Fruit fly (Drosophila melanogaster): ENCODE measurements around the gene alpha-Man-IIa.

The alpha-Man-IIa gene

DNA sequence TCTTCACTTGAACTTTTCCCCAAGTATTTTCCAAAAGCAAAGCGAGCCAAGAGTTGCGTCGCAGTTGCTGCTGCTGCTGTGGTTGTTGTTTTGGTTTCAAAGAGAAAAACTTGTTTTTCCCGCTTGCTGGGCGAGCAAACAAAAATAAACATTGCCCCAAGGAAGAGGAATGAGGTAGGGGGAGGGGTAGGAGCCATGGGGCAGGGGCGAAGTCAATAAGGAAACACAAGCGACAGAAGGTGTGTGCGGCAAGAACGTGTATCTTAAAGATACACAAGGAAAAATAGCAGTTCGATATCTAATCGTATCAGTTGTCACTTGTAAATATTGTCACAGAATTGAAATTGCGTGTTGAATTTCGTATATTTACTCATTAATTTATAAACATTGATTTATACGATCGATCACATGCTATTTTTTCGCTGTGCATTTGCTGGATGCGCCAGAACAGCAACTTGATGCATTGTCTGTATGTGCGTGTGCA, 18.8 kb upstream of the alpha-Man-IIa start (continued):
- peak; percentile 54 for TF ChIP-seq CG11723 (GFP tag; optimal IDR thresholded peaks at IDR 0.05)
- peak; percentile 50 for TF ChIP-seq zen (tag; optimal IDR thresholded peaks at IDR 0.05)
- peak; percentile 36 for TF ChIP-seq jumu (GFP tag; optimal IDR thresholded peaks at IDR 0.05)
- TF ChIP-seq CG34224 (GFP tag; IDR thresholded peaks at IDR 0.05; ENCODE audit: partially characterized antibody): no peak
- TF ChIP-seq sd (tag; optimal IDR thresholded peaks at IDR 0.05): peak; percentile 52
- peak; percentile 78 for TF ChIP-seq caup (GFP tag; optimal IDR thresholded peaks at IDR 0.05; ENCODE audit: severe bottlenecking)
- peak; percentile 14 for TF ChIP-seq CG4617 (GFP tag; optimal IDR thresholded peaks at IDR 0.05; ENCODE audit: borderline replicate concordance)
- peak; percentile 64 for TF ChIP-seq Ptx1 (GFP tag; IDR thresholded peaks at IDR 0.05)
- no peak for TF ChIP-seq emc (GFP tag; optimal IDR thresholded peaks at IDR 0.05)
- no peak for TF ChIP-seq CG7271 (tag; optimal IDR thresholded peaks at IDR 0.05)
- no peak for TF ChIP-seq D (optimal IDR thresholded peaks at IDR 0.05)
- TF ChIP-seq D (GFP tag; optimal IDR thresholded peaks at IDR 0.05): peak; percentile 80
- TF ChIP-seq az2 (GFP tag; optimal IDR thresholded peaks at IDR 0.05): peak; percentile 70
- no peak for TF ChIP-seq Doc3 (GFP tag; IDR thresholded peaks at IDR 0.05; ENCODE audit: partially characterized antibody)
- TF ChIP-seq CG5953 (GFP tag; IDR thresholded peaks at IDR 0.05): peak; percentile 41; the same call in 1 of the 2 replicates
- TF ChIP-seq CG11398 (GFP tag; optimal IDR thresholded peaks at IDR 0.05): peak; percentile 7
- TF ChIP-seq gfzf (GFP tag; optimal IDR thresholded peaks at IDR 0.05): no peak
- peak; percentile 33; the same call in 1 of the 2 replicates for TF ChIP-seq esg (GFP tag; conservative IDR thresholded peaks at IDR 0.05)
- peak; percentile 59 for TF ChIP-seq Sox102F (GFP tag; optimal IDR thresholded peaks at IDR 0.05)
- no peak for TF ChIP-seq BEAF-32 (GFP tag; optimal IDR thresholded peaks at IDR 0.05)
- peak; percentile 89 for TF ChIP-seq fd64A (GFP tag; optimal IDR thresholded peaks at IDR 0.05)
- no peak for TF ChIP-seq CG32767 (GFP tag; IDR thresholded peaks at IDR 0.05)
- peak; percentile 66; the same call in 1 of the 2 replicates for TF ChIP-seq Awh (GFP tag; IDR thresholded peaks at IDR 0.05)
- peak; percentile 8 for TF ChIP-seq CG6683 (GFP tag; optimal IDR thresholded peaks at IDR 0.05)
- no peak for TF ChIP-seq Lim3 (GFP tag; IDR thresholded peaks at IDR 0.05)
- peak; percentile 84 for TF ChIP-seq lab (GFP tag; optimal IDR thresholded peaks at IDR 0.05)
- TF ChIP-seq Dfd (GFP tag; optimal IDR thresholded peaks at IDR 0.05): no peak
- peak; percentile 85 for TF ChIP-seq CG6813 (GFP tag; optimal IDR thresholded peaks at IDR 0.05)
- 0 out of 2 replicates have a peak, but pooled peaks have one; percentile 23 for TF ChIP-seq aop (GFP tag; IDR thresholded peaks at IDR 0.05)
- peak; percentile 87 for TF ChIP-seq CG18262 (tag; optimal IDR thresholded peaks at IDR 0.05)
- no peak for TF ChIP-seq Jarid2 (GFP tag; optimal IDR thresholded peaks at IDR 0.05)
- peak; percentile 71 for TF ChIP-seq CG13424 (tag; optimal IDR thresholded peaks at IDR 0.05)
- TF ChIP-seq Gug (GFP tag; IDR thresholded peaks at IDR 0.05): peak; percentile 39; the same call in 1 of the 4 replicates
- TF ChIP-seq CG10366 (GFP tag; IDR thresholded peaks at IDR 0.05): peak; percentile 39
- TF ChIP-seq CG17328 (GFP tag; IDR thresholded peaks at IDR 0.05): peak; percentile 76
- TF ChIP-seq cas (GFP tag; IDR thresholded peaks at IDR 0.05): no peak
- peak in 1 of 2 experiments; percentile 25 for TF ChIP-seq Hr78 (GFP tag; optimal IDR thresholded peaks at IDR 0.05)
- peak; percentile 43 for TF ChIP-seq CG8281 (tag; optimal IDR thresholded peaks at IDR 0.05)
- peak; percentile 58 for TF ChIP-seq CG4820 (GFP tag; optimal IDR thresholded peaks at IDR 0.05)
- TF ChIP-seq Sox100B (GFP tag; optimal IDR thresholded peaks at IDR 0.05): peak; percentile 66
- TF ChIP-seq tup (GFP tag; optimal IDR thresholded peaks at IDR 0.05): peak; percentile 44
- peak; percentile 83 for TF ChIP-seq BtbVII (GFP tag; optimal IDR thresholded peaks at IDR 0.05)
- TF ChIP-seq danr (GFP tag; IDR thresholded peaks at IDR 0.05): no peak
- TF ChIP-seq sna (GFP tag; IDR thresholded peaks at IDR 0.05; ENCODE audit: partially characterized antibody): no peak
- peak; percentile 39 for TF ChIP-seq CG8290 (GFP tag; optimal IDR thresholded peaks at IDR 0.05)
- TF ChIP-seq CG8290 (tag; optimal IDR thresholded peaks at IDR 0.05): peak; percentile 81 to 84
- peak; percentile 33 for TF ChIP-seq chn (GFP tag; optimal IDR thresholded peaks at IDR 0.05)
- TF ChIP-seq CG18476 (GFP tag; optimal IDR thresholded peaks at IDR 0.05): no peak
- TF ChIP-seq CG6654 (GFP tag; optimal IDR thresholded peaks at IDR 0.05): peak; percentile 42
- TF ChIP-seq CG9437 (GFP tag; optimal IDR thresholded peaks at IDR 0.05): peak; percentile 34
